Worm (Caenorhabditis elegans): Measurements from ENCODE around the gene mek-1.

The mek-1 gene

DNA sequence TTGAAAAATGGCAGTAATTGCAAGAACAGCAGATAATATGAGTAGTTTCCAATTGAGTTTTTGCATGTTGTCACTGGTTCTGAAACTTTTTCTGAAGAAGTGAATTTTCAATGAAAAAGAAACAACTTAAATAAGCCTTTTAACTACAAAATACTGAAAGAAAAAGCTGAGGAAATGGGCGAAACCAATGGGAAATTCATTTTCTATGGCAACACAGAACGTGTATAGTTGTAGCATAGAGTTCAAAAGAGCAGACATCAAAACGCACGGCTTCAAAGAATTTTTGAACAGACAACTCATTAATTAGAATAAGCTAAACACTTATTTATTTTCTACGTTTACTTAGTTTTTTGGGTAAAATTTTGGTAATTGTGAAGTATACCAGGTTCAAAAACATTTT is 14.0 kb downstream of the mek-1 start, which contains the start of gene F48E3.2:
TSS of gene F48E3.2 (minus strand) at position 101 of the 400 bp plus-strand sequence.
- TF ChIP-seq ceh-16 (tag; optimal IDR thresholded peaks at IDR 0.05) = no peak
- no peak for TF ChIP-seq elt-1 (tag; optimal IDR thresholded peaks at IDR 0.05)
- no peak for TF ChIP-seq peb-1 (tag; optimal IDR thresholded peaks at IDR 0.05)
- no peak for TF ChIP-seq nhr-21 (tag; optimal IDR thresholded peaks at IDR 0.05)
- no peak for TF ChIP-seq aly-2 (tag; optimal IDR thresholded peaks at IDR 0.05)
- no peak for TF ChIP-seq unc-39 (tag; optimal IDR thresholded peaks at IDR 0.05)
- no peak for TF ChIP-seq mab-5 (tag; optimal IDR thresholded peaks at IDR 0.05)

DNA sequence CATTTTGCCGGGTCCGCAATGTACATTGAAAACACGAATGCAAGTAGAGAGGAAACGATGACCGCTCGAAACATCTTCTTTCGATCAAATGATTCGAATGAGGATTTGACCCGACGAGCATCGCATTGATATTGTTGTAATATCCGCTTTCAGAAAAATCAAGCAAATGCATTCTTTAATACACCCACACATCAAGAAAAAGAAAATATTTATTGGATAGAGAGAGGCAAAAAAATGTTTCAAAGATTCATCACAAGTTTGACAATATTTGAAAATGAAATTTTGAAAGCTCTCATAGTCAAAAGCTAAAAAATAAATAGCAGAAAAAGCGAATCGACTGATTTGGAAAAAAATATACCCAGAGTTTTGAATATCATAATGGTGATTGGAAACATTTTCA is 16.4 kb downstream of the mek-1 start, which contains the start of gene try-14:
TSS of gene try-14 (minus strand) at position 101 of the 400 bp plus-strand sequence.
- TF ChIP-seq nhr-25 (tag; optimal IDR thresholded peaks at IDR 0.05) (no peak), elt-1 (tag; optimal IDR thresholded peaks at IDR 0.05) (no peak), ZK546.5 (tag; optimal IDR thresholded peaks at IDR 0.05) (no peak), nhr-129 (tag; optimal IDR thresholded peaks at IDR 0.05) (no peak), ztf-4 (tag; optimal IDR thresholded peaks at IDR 0.05) (no peak), nhr-21 (tag; optimal IDR thresholded peaks at IDR 0.05) (no peak), zag-1 (tag; optimal IDR thresholded peaks at IDR 0.05) (no peak), mdl-1 (tag; optimal IDR thresholded peaks at IDR 0.05) (no peak), lin-11 (tag; optimal IDR thresholded peaks at IDR 0.05) (no peak), lin-39 (tag; optimal IDR thresholded peaks at IDR 0.05) (no peak), F13H6.1 (tag; optimal IDR thresholded peaks at IDR 0.05) (no peak), lin-13 (GFP tag; optimal IDR thresholded peaks at IDR 0.05) (no peak)

DNA sequence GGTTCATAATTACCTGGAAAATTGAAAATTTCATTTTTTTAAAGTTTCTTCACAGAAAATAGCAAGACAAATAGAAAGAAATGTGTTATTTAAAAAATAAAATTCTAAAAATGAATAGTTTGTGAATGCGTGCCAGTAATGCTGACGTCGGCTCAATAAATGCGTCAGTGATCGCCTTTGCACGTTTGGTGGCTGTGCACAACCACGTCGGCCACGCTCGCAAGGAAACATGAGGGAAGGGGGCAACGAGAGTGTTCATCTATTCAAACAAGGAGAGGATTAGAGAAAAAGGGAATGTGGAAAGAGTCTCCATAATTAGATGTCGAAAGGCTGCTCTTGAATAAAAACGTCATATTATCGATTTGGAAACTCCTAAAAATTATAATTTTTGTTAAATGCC is 21.9 kb downstream of the mek-1 start, which contains the start of gene uggt-1:
TSS of gene uggt-1 (minus strand) at position 13 of the 400 bp plus-strand sequence.
- peak; percentile 57 for TF ChIP-seq ceh-82 (tag; optimal IDR thresholded peaks at IDR 0.05)
- TF ChIP-seq nhr-77 (tag; optimal IDR thresholded peaks at IDR 0.05) = peak; percentile 46
- TF ChIP-seq ztf-1 (GFP tag; conservative IDR thresholded peaks at IDR 0.05) = no peak
- no peak for TF ChIP-seq nhr-23 (tag; optimal IDR thresholded peaks at IDR 0.05)
- no peak for TF ChIP-seq R02D3.7 (tag; optimal IDR thresholded peaks at IDR 0.05)
- peak; percentile 81 for TF ChIP-seq nhr-21 (tag; optimal IDR thresholded peaks at IDR 0.05)
- TF ChIP-seq peb-1 (tag; optimal IDR thresholded peaks at IDR 0.05) = no peak
- peak; percentile 94 for TF ChIP-seq F13H6.1 (tag; optimal IDR thresholded peaks at IDR 0.05)
- TF ChIP-seq Y55F3AM.14 (GFP tag; optimal IDR thresholded peaks at IDR 0.05) = peak; percentile 82
- TF ChIP-seq nhr-25 (tag; optimal IDR thresholded peaks at IDR 0.05) = peak; percentile 82
- TF ChIP-seq ZK546.5 (tag; optimal IDR thresholded peaks at IDR 0.05) = no peak
- TF ChIP-seq unc-55 (GFP tag; optimal IDR thresholded peaks at IDR 0.05) = peak; percentile 90
- no peak for TF ChIP-seq lin-39 (tag; optimal IDR thresholded peaks at IDR 0.05)
- TF ChIP-seq lin-13 (GFP tag; optimal IDR thresholded peaks at IDR 0.05) = peak; percentile 91
- peak; percentile 93 for TF ChIP-seq sem-4 (tag; optimal IDR thresholded peaks at IDR 0.05)
- TF ChIP-seq lsy-2 (tag; optimal IDR thresholded peaks at IDR 0.05) = peak; percentile 80 to 94
- TF ChIP-seq crh-2 (tag; optimal IDR thresholded peaks at IDR 0.05) = peak; percentile 99
- TF ChIP-seq ama-1 (optimal IDR thresholded peaks at IDR 0.05) = no peak
- TF ChIP-seq nhr-11 (tag; optimal IDR thresholded peaks at IDR 0.05) = no peak
- TF ChIP-seq nhr-12 (tag; optimal IDR thresholded peaks at IDR 0.05) = no peak
- TF ChIP-seq dmd-4 (tag; optimal IDR thresholded peaks at IDR 0.05) = no peak
- peak; percentile 82 for TF ChIP-seq nhr-6 (tag; optimal IDR thresholded peaks at IDR 0.05)
- peak; percentile 93 for TF ChIP-seq sma-9 (GFP tag; optimal IDR thresholded peaks at IDR 0.05)
- no peak for TF ChIP-seq sma-9 (tag; optimal IDR thresholded peaks at IDR 0.05)
- TF ChIP-seq blmp-1 (tag; optimal IDR thresholded peaks at IDR 0.05; ENCODE audit: insufficient read depth) = no peak
- no peak for TF ChIP-seq elt-1 (tag; optimal IDR thresholded peaks at IDR 0.05)
- TF ChIP-seq lin-11 (tag; optimal IDR thresholded peaks at IDR 0.05) = peak; percentile 97
- TF ChIP-seq mab-5 (tag; optimal IDR thresholded peaks at IDR 0.05) = peak; percentile 79
- TF ChIP-seq nhr-237 (tag; optimal IDR thresholded peaks at IDR 0.05) = no peak
- no peak for TF ChIP-seq aly-2 (tag; optimal IDR thresholded peaks at IDR 0.05)
- no peak for TF ChIP-seq ztf-11 (tag; optimal IDR thresholded peaks at IDR 0.05)
- no peak for TF ChIP-seq unc-39 (tag; optimal IDR thresholded peaks at IDR 0.05)
- peak; percentile 44 for TF ChIP-seq alr-1 (tag; optimal IDR thresholded peaks at IDR 0.05)
- TF ChIP-seq nhr-10 (tag; optimal IDR thresholded peaks at IDR 0.05) = no peak
- peak; percentile 69 for TF ChIP-seq skn-1 (tag; optimal IDR thresholded peaks at IDR 0.05)
- TF ChIP-seq C34F6.9 (tag; optimal IDR thresholded peaks at IDR 0.05) = peak; percentile 90
- TF ChIP-seq nhr-129 (tag; optimal IDR thresholded peaks at IDR 0.05) = peak; percentile 88
- peak; percentile 86 for TF ChIP-seq egl-27 (tag; optimal IDR thresholded peaks at IDR 0.05)
- peak; percentile 55 for TF ChIP-seq snpc-4 (tag; optimal IDR thresholded peaks at IDR 0.05)
- peak; percentile 52 for TF ChIP-seq unc-62 (GFP tag; optimal IDR thresholded peaks at IDR 0.05)
- peak; percentile 94 for TF ChIP-seq fos-1 (tag; optimal IDR thresholded peaks at IDR 0.05)
- TF ChIP-seq mdl-1 (tag; optimal IDR thresholded peaks at IDR 0.05) = peak; percentile 57 to 83
- peak; percentile 93 for TF ChIP-seq zag-1 (tag; optimal IDR thresholded peaks at IDR 0.05)
- TF ChIP-seq ztf-4 (tag; optimal IDR thresholded peaks at IDR 0.05) = peak; percentile 88
- TF ChIP-seq mbf-1 (tag; optimal IDR thresholded peaks at IDR 0.05) = no peak
- no peak for TF ChIP-seq elt-3 (tag; optimal IDR thresholded peaks at IDR 0.05)
- no peak for TF ChIP-seq gmeb-1 (tag; optimal IDR thresholded peaks at IDR 0.05)
- peak; percentile 88 for TF ChIP-seq sma-3 (GFP tag; optimal IDR thresholded peaks at IDR 0.05)

All from whole organism, L2 larva.